Worm (Caenorhabditis elegans) whole organism, young adult: ENCODE results near the gene R05H5.7.

Source experiments
- B0336.3 ChIP-seq: fragments of 200-800 bp; sonication (Bioruptor generic); IDR thresholded peaks from 2 replicates; pipeline ENCODE4 v1.3.6; 2022; ENCODE audit warnings: missing genetic modification characterization, missing compliant biosample characterization
- C17E4.6 ChIP-seq: fragments of 200-800 bp; sonication (Bioruptor generic); IDR thresholded peaks from 2 replicates; pipeline ENCODE4 v1.3.6; 2022; ENCODE audit warnings: missing genetic modification reagents, missing genetic modification characterization, missing compliant biosample characterization
- D2030.7 ChIP-seq: fragments of 200-800 bp; sonication (Bioruptor generic); IDR thresholded peaks from 2 replicates; pipeline ENCODE4 v1.3.6; 2022; ENCODE audit warnings: missing genetic modification reagents, missing genetic modification characterization, missing compliant biosample characterization
- F33H1.4 ChIP-seq: fragments of 200-800 bp; sonication (Bioruptor generic); IDR thresholded peaks from 2 replicates; pipeline ENCODE4 v1.3.6; 2022; ENCODE audit warnings: missing genetic modification reagents, missing genetic modification characterization, missing compliant biosample characterization
- F49E8.2 ChIP-seq: sonication (generic microtip); optimal IDR thresholded peaks from 3 replicates; lab custom pipeline; 2017; ENCODE audit warnings: missing genetic modification characterization, mild to moderate bottlenecking, missing compliant biosample characterization, antibody characterized with exemption, moderate library complexity; ENCODE audit not compliant: insufficient read depth
- Y53F4B.3 ChIP-seq: fragments of 200-800 bp; sonication (Bioruptor generic); IDR thresholded peaks from 2 replicates; pipeline ENCODE4 v1.3.6; 2022; ENCODE audit warnings: missing genetic modification reagents, missing genetic modification characterization, missing compliant biosample characterization
- Y67H2A.10 ChIP-seq: fragments of 200-800 bp; sonication (Bioruptor generic); conservative IDR thresholded peaks from 2 replicates; pipeline ENCODE4 v1.3.6; 2022; ENCODE audit warnings: missing genetic modification reagents, missing genetic modification characterization, missing compliant biosample characterization
- attf-5 ChIP-seq: fragments of 200-800 bp; sonication (Bioruptor generic); optimal IDR thresholded peaks from 2 replicates; lab custom pipeline; 2018; ENCODE audit warnings: mild to moderate bottlenecking, missing genetic modification characterization, missing compliant biosample characterization
- bed-1 ChIP-seq: fragments of 200-800 bp; sonication (Bioruptor generic); IDR thresholded peaks from 2 replicates; pipeline ENCODE4 v1.3.6; 2022; ENCODE audit warnings: missing genetic modification reagents, missing genetic modification characterization, missing compliant biosample characterization
- cebp-1 ChIP-seq, 2 experiments: fragments of 200-800 bp in 1 of 2; sonication (Bioruptor generic) in 1 of 2; sonication (generic microtip) in 1 of 2; IDR thresholded peaks in 1 of 2; optimal IDR thresholded peaks in 1 of 2; 2 replicates each; pipeline versions ENCODE4 v1.3.6 to Lab custom; 2017 to 2022; ENCODE audit warnings: missing compliant biosample characterization in 2 of 2, missing genetic modification characterization in 2 of 2, mild to moderate bottlenecking in 1 of 2, missing genetic modification reagents in 1 of 2, moderate library complexity in 1 of 2
- cebp-2 ChIP-seq: fragments of 200-800 bp; sonication (Bioruptor generic); IDR thresholded peaks from 2 replicates; pipeline ENCODE4 v1.3.6; 2022; ENCODE audit warnings: missing genetic modification characterization, missing compliant biosample characterization
- ceh-100 ChIP-seq: fragments of 200-800 bp; sonication (Bioruptor generic); IDR thresholded peaks from 2 replicates; pipeline ENCODE4 v1.3.6; 2022; ENCODE audit warnings: missing genetic modification reagents, missing genetic modification characterization, missing compliant biosample characterization
- die-1 ChIP-seq: sonication (generic microtip); optimal IDR thresholded peaks from 2 replicates; lab custom pipeline; 2016; ENCODE audit warnings: missing genotype, mild to moderate bottlenecking, missing genetic modification characterization, missing compliant biosample characterization
- efl-1 ChIP-seq: fragments of 150-350 bp; optimal IDR thresholded peaks from 2 replicates; lab custom pipeline; 2014; ENCODE audit warnings: missing biosample characterization, missing genetic modification reagents, missing genetic modification characterization
- egl-18 ChIP-seq: fragments of 200-800 bp; sonication (Bioruptor generic); IDR thresholded peaks from 2 replicates; pipeline ENCODE4 v1.3.6; 2022; ENCODE audit warnings: missing genetic modification reagents, missing genetic modification characterization, missing compliant biosample characterization
- egl-44 ChIP-seq: fragments of 200-800 bp; sonication (Bioruptor generic); IDR thresholded peaks from 2 replicates; pipeline ENCODE4 v1.3.6; 2022; ENCODE audit warnings: missing genetic modification reagents, missing genetic modification characterization, missing compliant biosample characterization
- ekl-4 ChIP-seq: fragments of 200-800 bp; sonication (Bioruptor generic); IDR thresholded peaks from 2 replicates; pipeline ENCODE4 v1.3.6; 2022; ENCODE audit warnings: missing genetic modification reagents, missing genetic modification characterization, missing compliant biosample characterization
- fkh-3 ChIP-seq: sonication (generic microtip); optimal IDR thresholded peaks from 2 replicates; lab custom pipeline; 2016; ENCODE audit warnings: mild to moderate bottlenecking, missing genetic modification characterization, missing compliant biosample characterization
- hlh-12 ChIP-seq: sonication (generic microtip); optimal IDR thresholded peaks from 2 replicates; lab custom pipeline; 2016; ENCODE audit warnings: missing genetic modification characterization, missing compliant biosample characterization
- hmg-1.2 ChIP-seq: fragments of 200-800 bp; sonication (Bioruptor generic); IDR thresholded peaks from 2 replicates; pipeline ENCODE4 v1.3.6; 2022; ENCODE audit warnings: missing genetic modification reagents, missing genetic modification characterization, missing compliant biosample characterization
- lin-26 ChIP-seq: fragments of 200-800 bp; sonication (Bioruptor generic); IDR thresholded peaks from 2 replicates; pipeline ENCODE4 v1.3.6; 2022; ENCODE audit warnings: missing genetic modification reagents, missing genetic modification characterization, missing compliant biosample characterization
- lin-35 ChIP-seq, 3 experiments: fragments of 150-350 bp in 2 of 3; sonication (generic microtip) in 1 of 3; optimal IDR thresholded peaks; 2 replicates each; lab custom pipeline; 2014 to 2018; ENCODE audit warnings: missing biosample characterization in 3 of 3, missing genetic modification characterization in 3 of 3, missing genetic modification reagents in 3 of 3
- lin-54 ChIP-seq: fragments of 200-800 bp; sonication (Bioruptor generic); optimal IDR thresholded peaks from 2 replicates; lab custom pipeline; 2018; ENCODE audit warnings: mild to moderate bottlenecking, missing genetic modification characterization, missing compliant biosample characterization
- lsl-1 ChIP-seq: fragments of 200-800 bp; sonication (Bioruptor generic); optimal IDR thresholded peaks from 2 replicates; lab custom pipeline; 2018; ENCODE audit warnings: mild to moderate bottlenecking, missing genetic modification characterization, moderate library complexity, missing compliant biosample characterization
- madf-10 ChIP-seq: sonication (generic microtip); optimal IDR thresholded peaks from 2 replicates; lab custom pipeline; 2016; ENCODE audit warnings: mild to moderate bottlenecking, missing genetic modification characterization, missing compliant biosample characterization
- madf-3 ChIP-seq: fragments of 200-800 bp; sonication (Bioruptor generic); IDR thresholded peaks from 2 replicates; pipeline ENCODE4 v1.3.6; 2022; ENCODE audit warnings: missing genetic modification reagents, missing genetic modification characterization, missing compliant biosample characterization
- madf-6 ChIP-seq: fragments of 200-800 bp; sonication (Bioruptor generic); IDR thresholded peaks from 2 replicates; pipeline ENCODE4 v1.3.6; 2022; ENCODE audit warnings: missing genetic modification reagents, missing genetic modification characterization, missing compliant biosample characterization
- madf-8 ChIP-seq: fragments of 200-800 bp; sonication (Bioruptor generic); conservative IDR thresholded peaks from 2 replicates; pipeline ENCODE4 v1.3.6; 2022; ENCODE audit warnings: missing genetic modification reagents, missing genetic modification characterization, missing compliant biosample characterization
- mel-28 ChIP-seq: sonication (generic microtip); optimal IDR thresholded peaks from 2 replicates; lab custom pipeline; 2016; ENCODE audit warnings: borderline replicate concordance, mild to moderate bottlenecking, missing genetic modification characterization, missing compliant biosample characterization
- mes-4 ChIP-seq: sonication (generic microtip); optimal IDR thresholded peaks from 2 replicates; lab custom pipeline; 2016; ENCODE audit warnings: missing genotype, missing genetic modification characterization, missing compliant biosample characterization
- nfyb-1 ChIP-seq: fragments of 200-800 bp; sonication (Bioruptor generic); IDR thresholded peaks from 2 replicates; pipeline ENCODE4 v1.3.6; 2022; ENCODE audit warnings: missing genetic modification reagents, missing genetic modification characterization, missing compliant biosample characterization
- nhr-120 ChIP-seq: fragments of 200-800 bp; sonication (Bioruptor generic); IDR thresholded peaks from 2 replicates; pipeline ENCODE4 v1.3.6; 2022; ENCODE audit warnings: missing genetic modification characterization, missing compliant biosample characterization
- nhr-27 ChIP-seq: fragments of 200-800 bp; sonication (Bioruptor generic); optimal IDR thresholded peaks from 2 replicates; lab custom pipeline; 2018; ENCODE audit warnings: mild to moderate bottlenecking, missing genetic modification characterization, moderate library complexity, missing compliant biosample characterization
- pbrm-1 ChIP-seq: fragments of 200-800 bp; sonication (Bioruptor generic); IDR thresholded peaks from 2 replicates; pipeline ENCODE4 v1.3.6; 2022; ENCODE audit warnings: missing genetic modification reagents, missing genetic modification characterization, missing compliant biosample characterization
- pha-4 ChIP-seq: fragments of 150-350 bp; sonication (generic microtip); optimal IDR thresholded peaks from 2 replicates; lab custom pipeline; 2014; ENCODE audit warnings: missing biosample characterization, missing genetic modification reagents, missing genetic modification characterization
- repo-1 ChIP-seq: sonication (generic microtip); optimal IDR thresholded peaks from 2 replicates; lab custom pipeline; 2017; ENCODE audit warnings: mild to moderate bottlenecking, missing genetic modification characterization, missing compliant biosample characterization
- rpc-1 ChIP-seq, 2 experiments: fragments of 150-350 bp in 1 of 2; sonication (generic microtip) in 1 of 2; optimal IDR thresholded peaks; 2 replicates each; lab custom pipeline; 2014 to 2018; ENCODE audit warnings: missing biosample characterization in 1 of 2, missing genetic modification characterization in 1 of 2, missing genetic modification reagents in 1 of 2, missing genotype in 1 of 2
- sdz-38 ChIP-seq: sonication (generic microtip); optimal IDR thresholded peaks from 2 replicates; lab custom pipeline; 2016; ENCODE audit warnings: missing genotype, missing genetic modification characterization, missing compliant biosample characterization
- snpc-1.1 ChIP-seq: sonication (generic microtip); optimal IDR thresholded peaks from 2 replicates; lab custom pipeline; 2017; ENCODE audit warnings: missing genetic modification characterization, mild to moderate bottlenecking, missing compliant biosample characterization, antibody characterized with exemption, moderate library complexity, missing genotype, missing genetic modification reagents; ENCODE audit not compliant: insufficient read depth
- snpc-3.4 ChIP-seq: sonication (generic microtip); optimal IDR thresholded peaks from 2 replicates; lab custom pipeline; 2017; ENCODE audit warnings: missing genetic modification characterization, mild to moderate bottlenecking, missing compliant biosample characterization, antibody characterized with exemption, moderate library complexity, missing genotype, missing genetic modification reagents
- tlf-1 ChIP-seq: fragments of 200-800 bp; sonication (Bioruptor generic); optimal IDR thresholded peaks from 2 replicates; lab custom pipeline; 2018; ENCODE audit warnings: mild to moderate bottlenecking, missing genetic modification characterization, missing compliant biosample characterization
- unc-62 ChIP-seq: fragments of 150-350 bp; optimal IDR thresholded peaks from 2 replicates; lab custom pipeline; 2014; ENCODE audit warnings: missing biosample characterization, missing genetic modification reagents, missing genetic modification characterization
- ztf-22 ChIP-seq: fragments of 200-800 bp; sonication (Bioruptor generic); optimal IDR thresholded peaks from 2 replicates; lab custom pipeline; 2018; ENCODE audit warnings: mild to moderate bottlenecking, missing genetic modification characterization, moderate library complexity, missing compliant biosample characterization
- ztf-3 ChIP-seq: fragments of 200-800 bp; sonication (Bioruptor generic); optimal IDR thresholded peaks from 2 replicates; lab custom pipeline; 2018; ENCODE audit warnings: mild to moderate bottlenecking, missing genetic modification characterization, missing compliant biosample characterization
- ztf-6 ChIP-seq: fragments of 200-800 bp; sonication (Bioruptor generic); IDR thresholded peaks from 2 replicates; pipeline ENCODE4 v1.3.6; 2022; ENCODE audit warnings: missing genetic modification reagents, missing genetic modification characterization, missing compliant biosample characterization

The R05H5.7 gene

DNA sequence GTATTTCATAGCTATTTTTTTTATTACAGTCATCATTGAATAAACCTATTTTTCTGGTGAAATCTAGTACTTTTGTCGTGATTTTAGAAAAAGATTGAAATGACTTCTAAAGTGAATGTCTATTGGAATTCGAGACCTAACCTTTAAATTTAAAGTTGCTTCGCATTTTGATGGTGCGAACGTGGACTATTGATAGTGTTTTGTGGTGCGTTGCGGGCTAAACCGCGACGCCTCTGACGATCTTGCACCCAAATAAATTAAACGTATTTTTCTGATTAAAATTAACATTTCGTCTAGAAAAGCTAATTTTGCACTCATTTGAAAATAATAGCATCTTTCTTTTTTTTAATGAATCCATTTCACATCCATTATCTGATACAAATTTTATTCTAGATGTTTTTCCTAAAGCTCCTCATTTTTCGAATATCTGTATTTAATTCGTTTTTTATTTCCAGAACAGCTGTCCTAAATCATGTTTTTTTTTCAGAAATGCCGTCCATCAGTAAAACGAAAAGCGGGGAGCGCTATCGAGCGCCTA lies 19.8 kb upstream of the R05H5.7 start, which contains the start of gene wbp-11:
wbp-11 (plus strand) TSS at position 488 of the 538 bp plus-strand sequence.
- no peak for TF ChIP-seq pha-4
- peak; percentile 0 for TF ChIP-seq lin-54
- TF ChIP-seq cebp-1 (GFP tag; IDR thresholded peaks at IDR 0.05; lab: Robert Waterston, UW) = no peak
- TF ChIP-seq cebp-1 (tag; optimal IDR thresholded peaks at IDR 0.05; lab: Kevin White, UChicago) = no peak
- TF ChIP-seq lin-35 (GFP tag; optimal IDR thresholded peaks at IDR 0.05; lab: Kevin White, UChicago) = no peak
- TF ChIP-seq die-1 (tag; lab: Kevin White, UChicago) = no peak
- TF ChIP-seq egl-18 (GFP tag; lab: Robert Waterston, UW) = no peak
- 0 out of 2 replicates have a peak, but pooled peaks have one; percentile 22 for TF ChIP-seq F33H1.4 (GFP tag; lab: Robert Waterston, UW)
- peak; percentile 39; the same call in 1 of the 2 replicates for TF ChIP-seq D2030.7
- TF ChIP-seq lsl-1 (GFP tag; lab: Kevin White, UChicago) = peak; percentile 4
- TF ChIP-seq egl-44 (GFP tag; lab: Robert Waterston, UW) = no peak
- no peak for TF ChIP-seq madf-10
- TF ChIP-seq snpc-1.1 (tag; lab: Kevin White, UChicago) = no peak
- TF ChIP-seq mes-4 (tag; lab: Kevin White, UChicago) = no peak
- no peak for TF ChIP-seq rpc-1 (optimal IDR thresholded peaks at IDR 0.05; lab: Kevin White, UChicago)
- TF ChIP-seq rpc-1 (tag; optimal IDR thresholded peaks at IDR 0.05; lab: Kevin White, UChicago) = no peak
- no peak for TF ChIP-seq attf-5 (GFP tag; lab: Kevin White, UChicago)
- TF ChIP-seq madf-6 = peak; percentile 52; the same call in 1 of the 2 replicates
- TF ChIP-seq hlh-12 (tag; lab: Kevin White, UChicago) = no peak
- no peak for TF ChIP-seq ztf-22 (GFP tag; lab: Kevin White, UChicago)
- peak; percentile 23 for TF ChIP-seq efl-1
- TF ChIP-seq fkh-3 (tag; lab: Kevin White, UChicago) = no peak
- TF ChIP-seq madf-8 = no peak
- TF ChIP-seq nhr-27 (tag; lab: Kevin White, UChicago) = no peak
- peak; percentile 90 for TF ChIP-seq madf-3 (GFP tag; lab: Robert Waterston, UW)
- 0 out of 2 replicates have a peak, but pooled peaks have one; percentile 24 for TF ChIP-seq ceh-100 (GFP tag; lab: Robert Waterston, UW)
- TF ChIP-seq ekl-4 (GFP tag; lab: Robert Waterston, UW) = no peak
- TF ChIP-seq B0336.3 (GFP tag; lab: Robert Waterston, UW) = no peak
- peak; percentile 25 for TF ChIP-seq F49E8.2
- no peak for TF ChIP-seq repo-1

DNA sequence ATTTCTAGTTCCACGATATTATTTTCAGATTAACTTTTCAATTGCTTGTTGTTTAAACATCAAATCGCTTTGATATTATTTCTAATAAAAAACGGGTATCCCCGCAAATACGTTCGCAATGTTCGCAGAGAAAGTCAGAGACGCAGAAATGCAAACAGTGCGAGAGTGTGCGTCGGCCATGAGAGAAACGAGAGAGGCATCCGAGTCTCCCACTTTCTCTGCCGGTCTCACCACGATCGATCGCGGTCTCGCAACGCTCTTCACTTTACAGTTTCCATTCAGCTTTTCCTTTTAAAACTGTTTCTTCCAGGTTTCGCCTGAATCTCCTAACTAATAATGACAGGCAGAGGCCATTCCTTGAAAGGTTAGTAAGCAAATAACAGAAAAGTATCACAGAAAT lies 18.0 kb upstream of the R05H5.7 start, which contains the start of gene F33H1.4:
F33H1.4 (plus strand) TSS at position 311 of the 400 bp plus-strand sequence.
- TF ChIP-seq nhr-120 (GFP tag; lab: Robert Waterston, UW) = no peak
- no peak for TF ChIP-seq C17E4.6
- TF ChIP-seq tlf-1 = peak; percentile 4
- TF ChIP-seq unc-62 (GFP tag; lab: Kevin White, UChicago) = no peak
- no peak for TF ChIP-seq ztf-3
- TF ChIP-seq D2030.7 = peak; percentile 57
- TF ChIP-seq nhr-27 (tag; lab: Kevin White, UChicago) = no peak
- TF ChIP-seq fkh-3 (tag; lab: Kevin White, UChicago) = no peak
- TF ChIP-seq snpc-1.1 (tag; lab: Kevin White, UChicago) = no peak
- TF ChIP-seq mel-28 (tag; lab: Kevin White, UChicago) = no peak
- no peak for TF ChIP-seq hlh-12 (tag; lab: Kevin White, UChicago)
- no peak for TF ChIP-seq pha-4
- TF ChIP-seq nfyb-1 = 0 out of 2 replicates have a peak, but pooled peaks have one; percentile 48
- TF ChIP-seq egl-44 (GFP tag; lab: Robert Waterston, UW) = no peak
- TF ChIP-seq pbrm-1 (GFP tag; lab: Robert Waterston, UW) = peak; percentile 44; the same call in 1 of the 2 replicates
- peak; percentile 45 for TF ChIP-seq lin-54
- peak; percentile 26 for TF ChIP-seq repo-1
- no peak for TF ChIP-seq Y53F4B.3 (GFP tag; lab: Robert Waterston, UW)
- peak; percentile 97 for TF ChIP-seq hmg-1.2 (GFP tag; lab: Robert Waterston, UW)
- no peak for TF ChIP-seq Y67H2A.10 (GFP tag; lab: Robert Waterston, UW)
- TF ChIP-seq cebp-2 (GFP tag; lab: Robert Waterston, UW) = no peak
- no peak for TF ChIP-seq sdz-38 (tag; lab: Kevin White, UChicago)
- no peak for TF ChIP-seq ztf-6 (GFP tag; lab: Robert Waterston, UW)
- TF ChIP-seq bed-1 (GFP tag; lab: Robert Waterston, UW) = no peak
- TF ChIP-seq lin-26 = no peak
- TF ChIP-seq snpc-3.4 = peak; percentile 8
